Worm (Caenorhabditis elegans) whole organism, late embryonic: ENCODE results near the gene lcmt-1.

Source experiments
- C38D4.7 ChIP-seq: fragments of 200-800 bp; sonication (Bioruptor generic); optimal IDR thresholded peaks from 2 replicates; lab custom pipeline; 2018; ENCODE audit warnings: mild to moderate bottlenecking, missing genetic modification characterization, moderate library complexity, missing compliant biosample characterization
- K02D7.2 ChIP-seq: sonication (generic microtip); optimal IDR thresholded peaks from 2 replicates; lab custom pipeline; 2017; ENCODE audit warnings: mild to moderate bottlenecking, missing genetic modification characterization, missing compliant biosample characterization
- T23F11.4 ChIP-seq: fragments of 200-800 bp; sonication (Bioruptor generic); optimal IDR thresholded peaks from 2 replicates; lab custom pipeline; 2018; ENCODE audit warnings: mild to moderate bottlenecking, missing genetic modification characterization, missing compliant biosample characterization
- Y22D7AL.16 ChIP-seq: sonication (generic microtip); optimal IDR thresholded peaks from 2 replicates; lab custom pipeline; 2016; ENCODE audit warnings: missing genetic modification characterization, missing compliant biosample characterization
- ahr-1 ChIP-seq: sonication (generic microtip); optimal IDR thresholded peaks from 2 replicates; lab custom pipeline; 2016; ENCODE audit warnings: missing genetic modification characterization, missing compliant biosample characterization
- ama-1 ChIP-seq: fragments of 150-350 bp; optimal IDR thresholded peaks from 2 replicates; lab custom pipeline; 2014
- ceh-18 ChIP-seq: sonication (generic microtip); optimal IDR thresholded peaks from 2 replicates; lab custom pipeline; 2016; ENCODE audit warnings: missing genetic modification characterization, missing compliant biosample characterization
- ceh-6 ChIP-seq: fragments of 200-800 bp; sonication (Bioruptor generic); optimal IDR thresholded peaks from 2 replicates; lab custom pipeline; 2018; ENCODE audit warnings: mild to moderate bottlenecking, missing genetic modification characterization, missing compliant biosample characterization
- ceh-9 ChIP-seq: sonication (generic microtip); optimal IDR thresholded peaks from 2 replicates; lab custom pipeline; 2016; ENCODE audit warnings: mild to moderate bottlenecking, missing genetic modification characterization, inconsistent platforms, missing compliant biosample characterization
- dmd-4 ChIP-seq: sonication (generic microtip); optimal IDR thresholded peaks from 2 replicates; lab custom pipeline; 2016; ENCODE audit warnings: borderline replicate concordance, missing genetic modification characterization, missing compliant biosample characterization
- dve-1 ChIP-seq: sonication (generic microtip); optimal IDR thresholded peaks from 2 replicates; lab custom pipeline; 2017; ENCODE audit warnings: antibody characterized with exemption, mild to moderate bottlenecking, missing genetic modification characterization, missing compliant biosample characterization
- elt-2 ChIP-seq: sonication (generic microtip); optimal IDR thresholded peaks from 2 replicates; lab custom pipeline; 2016; ENCODE audit warnings: missing genetic modification reagents, missing genetic modification characterization, missing compliant biosample characterization
- elt-4 ChIP-seq: sonication (generic microtip); optimal IDR thresholded peaks from 2 replicates; lab custom pipeline; 2016; ENCODE audit warnings: missing genetic modification characterization, missing compliant biosample characterization
- fax-1 ChIP-seq: sonication (generic microtip); optimal IDR thresholded peaks from 2 replicates; lab custom pipeline; 2016; ENCODE audit warnings: missing genotype, missing genetic modification characterization, missing compliant biosample characterization
- fkh-10 ChIP-seq: fragments of 150-350 bp; optimal IDR thresholded peaks from 2 replicates; lab custom pipeline; 2014; ENCODE audit warnings: missing biosample characterization, missing genetic modification reagents, missing genetic modification characterization
- fkh-6 ChIP-seq: sonication (generic microtip); optimal IDR thresholded peaks from 2 replicates; lab custom pipeline; 2016; ENCODE audit warnings: missing genetic modification characterization, missing compliant biosample characterization
- gmeb-2 ChIP-seq: sonication (generic microtip); optimal IDR thresholded peaks from 2 replicates; lab custom pipeline; 2016; ENCODE audit warnings: missing genetic modification characterization, inconsistent platforms, missing compliant biosample characterization
- hlh-15 ChIP-seq: sonication (generic microtip); optimal IDR thresholded peaks from 2 replicates; lab custom pipeline; 2016; ENCODE audit warnings: missing genetic modification characterization, missing compliant biosample characterization
- hlh-6 ChIP-seq: sonication (generic microtip); optimal IDR thresholded peaks from 2 replicates; lab custom pipeline; 2016; ENCODE audit warnings: missing genotype, missing genetic modification characterization, missing compliant biosample characterization
- hlh-8 ChIP-seq: sonication (generic microtip); optimal IDR thresholded peaks from 2 replicates; lab custom pipeline; 2016; ENCODE audit warnings: missing genotype, missing genetic modification characterization, missing compliant biosample characterization
- lin-11 ChIP-seq: fragments of 200-800 bp; sonication (Bioruptor generic); optimal IDR thresholded peaks from 2 replicates; lab custom pipeline; 2018; ENCODE audit warnings: mild to moderate bottlenecking, missing genetic modification characterization, missing compliant biosample characterization
- nfya-1 ChIP-seq: sonication (generic microtip); optimal IDR thresholded peaks from 2 replicates; lab custom pipeline; 2017; ENCODE audit warnings: missing genetic modification characterization, mild to moderate bottlenecking, missing compliant biosample characterization, antibody characterized with exemption, moderate library complexity
- nhr-232 ChIP-seq: sonication (generic microtip); optimal IDR thresholded peaks from 2 replicates; lab custom pipeline; 2016; ENCODE audit warnings: missing genetic modification characterization, missing compliant biosample characterization
- npax-4 ChIP-seq: sonication (generic microtip); optimal IDR thresholded peaks from 2 replicates; lab custom pipeline; 2016; ENCODE audit warnings: missing genetic modification characterization, missing compliant biosample characterization
- odd-2 ChIP-seq: sonication (generic microtip); optimal IDR thresholded peaks from 2 replicates; lab custom pipeline; 2017; ENCODE audit warnings: antibody characterized with exemption, mild to moderate bottlenecking, missing genetic modification characterization, missing compliant biosample characterization
- pat-9 ChIP-seq: fragments of 200-800 bp; sonication (Bioruptor generic); optimal IDR thresholded peaks from 2 replicates; lab custom pipeline; 2018; ENCODE audit warnings: mild to moderate bottlenecking, missing genetic modification characterization, moderate library complexity, missing compliant biosample characterization
- pha-2 ChIP-seq: sonication (generic microtip); optimal IDR thresholded peaks from 2 replicates; lab custom pipeline; 2017; ENCODE audit warnings: mild to moderate bottlenecking, missing genetic modification characterization, missing compliant biosample characterization
- ref-2 ChIP-seq: sonication (generic microtip); optimal IDR thresholded peaks from 2 replicates; lab custom pipeline; 2016; ENCODE audit warnings: missing genetic modification characterization, missing compliant biosample characterization
- rnt-1 ChIP-seq: sonication (generic microtip); optimal IDR thresholded peaks from 2 replicates; lab custom pipeline; 2016; ENCODE audit warnings: missing genetic modification characterization, missing compliant biosample characterization
- sox-2 ChIP-seq: fragments of 200-800 bp; sonication (Bioruptor generic); IDR thresholded peaks from 2 replicates; pipeline ENCODE4 v1.3.6; 2022; ENCODE audit warnings: missing genetic modification reagents, missing genetic modification characterization, missing compliant biosample characterization
- tbx-2 ChIP-seq: sonication (generic microtip); optimal IDR thresholded peaks from 2 replicates; lab custom pipeline; 2016; ENCODE audit warnings: missing genetic modification characterization, missing compliant biosample characterization
- ttx-3 ChIP-seq: sonication (generic microtip); optimal IDR thresholded peaks from 2 replicates; lab custom pipeline; 2016; ENCODE audit warnings: missing genetic modification reagents, missing genetic modification characterization, missing compliant biosample characterization
- unc-55 ChIP-seq: sonication (generic microtip); optimal IDR thresholded peaks from 2 replicates; lab custom pipeline; 2017; ENCODE audit warnings: missing biosample characterization, missing genetic modification reagents, missing genetic modification characterization

Gene lcmt-1

ce11 chrIII:4345034-4345433 is 1.8 kb downstream of the lcmt-1 start, which contains the start of gene hse-5:
Gene hse-5, plus strand, starts transcription at chrIII:4345334.
- TF ChIP-seq elt-4 (tag; lab: Kevin White, UChicago) (no peak), ceh-6 (no peak), Y22D7AL.16 (tag; lab: Kevin White, UChicago) (no peak), sox-2 (GFP tag; lab: Robert Waterston, UW) (no peak), hlh-8 (tag; lab: Kevin White, UChicago) (no peak), ttx-3 (no peak), gmeb-2 (tag; lab: Kevin White, UChicago) (no peak), hlh-15 (tag; lab: Kevin White, UChicago) (no peak), fkh-10 (GFP tag; lab: Kevin White, UChicago) (no peak), ceh-9 (tag; lab: Kevin White, UChicago) (no peak), odd-2 (tag; lab: Kevin White, UChicago) (no peak), ref-2 (no peak), rnt-1 (tag; lab: Kevin White, UChicago) (no peak), C38D4.7 (no peak), nhr-232 (tag; lab: Kevin White, UChicago) (no peak), pat-9 (tag; lab: Kevin White, UChicago) (no peak), npax-4 (tag; lab: Kevin White, UChicago) (no peak), T23F11.4 (GFP tag; lab: Kevin White, UChicago) (no peak)

DNA sequence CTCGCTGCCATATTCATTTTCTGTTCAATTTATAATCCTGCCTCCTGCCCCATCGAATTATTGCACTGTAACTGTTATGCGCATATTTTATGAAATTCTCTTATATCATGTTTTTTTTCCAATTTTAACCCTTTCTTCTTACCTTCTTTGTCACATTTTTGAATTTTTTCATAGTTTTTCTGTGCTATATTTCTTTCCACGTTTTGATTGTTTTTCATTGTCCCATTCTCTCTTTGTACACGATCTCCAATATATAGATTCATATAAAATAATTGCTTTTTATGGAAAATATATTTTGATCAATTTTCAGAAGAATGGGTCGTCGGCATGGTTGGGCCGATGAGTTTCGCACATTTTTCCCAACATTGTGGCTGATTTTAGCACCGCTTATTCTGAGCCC is 6.6 kb downstream of the lcmt-1 start, which contains the start of gene B0285.6:
Gene B0285.6 (plus strand): TSS at position 301 of the 400 bp plus-strand sequence.
- no peak for TF ChIP-seq ceh-9 (tag; lab: Kevin White, UChicago)

- TF ChIP-seq ceh-9 (tag; lab: Kevin White, UChicago) (no peak), npax-4 (tag; lab: Kevin White, UChicago) (no peak), K02D7.2 (no peak), dve-1 (tag; lab: Kevin White, UChicago) (no peak), pha-2 (tag; lab: Kevin White, UChicago) (no peak), ama-1 (no peak), pat-9 (tag; lab: Kevin White, UChicago) (no peak)
- TF ChIP-seq, all 69 proteins: peak for 0
Observed at ce11 chrIII:4356384-4356783, 13.1 kb downstream of the lcmt-1 start, which contains the start of gene mnp-1. Gene mnp-1, plus strand, starts transcription at chrIII:4356594.

- TF ChIP-seq pat-9 (tag; lab: Kevin White, UChicago) (no peak), elt-2 (tag; lab: Kevin White, UChicago) (peak; percentile 93), unc-55 (GFP tag; lab: Kevin White, UChicago) (peak; percentile 63), lin-11 (tag; lab: Kevin White, UChicago) (no peak)
Observed at ce11 chrIII:4357438-4357837, 14.2 kb downstream of the lcmt-1 start.

ce11 chrIII:4358345-4358744 is 15.1 kb downstream of the lcmt-1 start:
- TF ChIP-seq unc-55 (GFP tag; lab: Kevin White, UChicago) (peak; percentile 93), fax-1 (tag; lab: Kevin White, UChicago) (no peak), ceh-18 (peak; percentile 14), hlh-6 (tag; lab: Kevin White, UChicago) (no peak), K02D7.2 (no peak), tbx-2 (no peak), rnt-1 (tag; lab: Kevin White, UChicago) (peak; percentile 32), pat-9 (tag; lab: Kevin White, UChicago) (peak; percentile 30), T23F11.4 (GFP tag; lab: Kevin White, UChicago) (no peak), lin-11 (tag; lab: Kevin White, UChicago) (no peak), dmd-4 (no peak), elt-2 (tag; lab: Kevin White, UChicago) (no peak), ahr-1 (tag; lab: Kevin White, UChicago) (no peak), nfya-1 (tag; lab: Kevin White, UChicago) (peak; percentile 22), fkh-6 (tag; lab: Kevin White, UChicago) (no peak)
- TF ChIP-seq, all 69 proteins: peak for 5
